Fruit fly (Drosophila melanogaster) whole organism, pupa: Measurements from ENCODE around the gene CG31683.

Experiments
- CG10348 ChIP-seq: fragments of 200-800 bp; sonication (Bioruptor generic); IDR thresholded peaks from 2 replicates; pipeline ENCODE4 v1.3.6; 2022; ENCODE audit warnings: missing biosample characterization, missing genetic modification characterization
- CG12605 ChIP-seq: fragments of 200-800 bp; sonication (Bioruptor generic); IDR thresholded peaks from 2 replicates; pipeline ENCODE4 v1.3.6; 2022; ENCODE audit warnings: missing biosample characterization, missing genetic modification characterization
- CG13204 ChIP-seq: fragments of 200-800 bp; sonication (Bioruptor generic); optimal IDR thresholded peaks from 2 replicates; lab custom pipeline; 2018; ENCODE audit warnings: missing biosample characterization, mild to moderate bottlenecking, missing genetic modification characterization, moderate library complexity
- CG14655 ChIP-seq: fragments of 200-800 bp; sonication (Bioruptor generic); optimal IDR thresholded peaks from 3 replicates; lab custom pipeline; 2017; ENCODE audit warnings: mild to moderate bottlenecking, missing biosample characterization, missing genetic modification reagents, missing genetic modification characterization
- CG15710 ChIP-seq: fragments of 200-800 bp; sonication (Bioruptor generic); optimal IDR thresholded peaks from 2 replicates; lab custom pipeline; 2018; ENCODE audit warnings: missing biosample characterization, mild to moderate bottlenecking, missing genetic modification characterization, moderate library complexity
- CG17806 ChIP-seq: fragments of 200-800 bp; sonication (Bioruptor generic); optimal IDR thresholded peaks from 2 replicates; lab custom pipeline; 2018; ENCODE audit warnings: missing biosample characterization, mild to moderate bottlenecking, missing genetic modification characterization, moderate library complexity
- CG32121 ChIP-seq: fragments of 200-800 bp; sonication (Bioruptor generic); IDR thresholded peaks from 2 replicates; pipeline ENCODE4 v1.3.6; 2022; ENCODE audit warnings: missing biosample characterization, missing genetic modification characterization
- CG34367 ChIP-seq: fragments of 200-800 bp; sonication (Bioruptor generic); optimal IDR thresholded peaks from 2 replicates; lab custom pipeline; 2018; ENCODE audit warnings: missing biosample characterization, mild to moderate bottlenecking, missing genetic modification characterization
- CG4496 ChIP-seq: fragments of 200-800 bp; sonication (Bioruptor generic); IDR thresholded peaks from 3 replicates; pipeline ENCODE4 v1.3.6; 2022; ENCODE audit warnings: missing biosample characterization, missing genetic modification characterization
- CG8159 ChIP-seq: fragments of 200-800 bp; sonication (Bioruptor generic); optimal IDR thresholded peaks from 3 replicates; lab custom pipeline; 2018; ENCODE audit warnings: missing biosample characterization, mild to moderate bottlenecking, missing genetic modification characterization, moderate library complexity
- CG8301 ChIP-seq: fragments of 200-800 bp; sonication (Bioruptor generic); optimal IDR thresholded peaks from 2 replicates; lab custom pipeline; 2018; ENCODE audit warnings: missing biosample characterization, mild to moderate bottlenecking, missing genetic modification characterization
- CG9948 ChIP-seq: fragments of 200-800 bp; sonication (Bioruptor generic); optimal IDR thresholded peaks from 2 replicates; lab custom pipeline; 2018; ENCODE audit warnings: missing biosample characterization, mild to moderate bottlenecking, missing genetic modification characterization, moderate library complexity
- D1 ChIP-seq: fragments of 200-800 bp; sonication (Bioruptor generic); optimal IDR thresholded peaks from 2 replicates; lab custom pipeline; 2018; ENCODE audit warnings: missing biosample characterization, mild to moderate bottlenecking, missing genetic modification characterization, moderate library complexity
- EcR ChIP-seq: fragments of 200-800 bp; sonication (Bioruptor generic); optimal IDR thresholded peaks from 3 replicates; lab custom pipeline; 2019; ENCODE audit warnings: missing biosample characterization, missing genetic modification characterization, mild to moderate bottlenecking, moderate library complexity, missing genetic modification reagents
- Ets98B ChIP-seq: fragments of 200-800 bp; sonication (Bioruptor generic); IDR thresholded peaks from 2 replicates; pipeline ENCODE4 v1.3.6; 2022; ENCODE audit warnings: missing biosample characterization, missing genetic modification characterization
- Pif1A ChIP-seq: fragments of 200-800 bp; sonication (Bioruptor generic); optimal IDR thresholded peaks from 3 replicates; lab custom pipeline; 2016; ENCODE audit warnings: missing biosample characterization, missing genetic modification characterization
- Pif1B ChIP-seq: fragments of 200-800 bp; sonication (Bioruptor generic); optimal IDR thresholded peaks from 3 replicates; lab custom pipeline; 2016; ENCODE audit warnings: missing biosample characterization, missing genetic modification characterization
- Snoo ChIP-seq: fragments of 200-800 bp; sonication (Bioruptor generic); optimal IDR thresholded peaks from 3 replicates; lab custom pipeline; 2017; ENCODE audit warnings: missing biosample characterization, mild to moderate bottlenecking, missing genetic modification characterization, inconsistent platforms
- fd96Ca ChIP-seq: fragments of 200-800 bp; sonication (Bioruptor generic); IDR thresholded peaks from 3 replicates; pipeline ENCODE4 v1.3.6; 2022; ENCODE audit warnings: missing biosample characterization, missing genetic modification characterization
- gl ChIP-seq: fragments of 200-800 bp; sonication (Bioruptor generic); optimal IDR thresholded peaks from 2 replicates; lab custom pipeline; 2018; ENCODE audit warnings: missing biosample characterization, mild to moderate bottlenecking, missing genetic modification characterization
- rn ChIP-seq: fragments of 200-800 bp; sonication (Bioruptor generic); IDR thresholded peaks from 2 replicates; pipeline ENCODE4 v1.3.6; 2022; ENCODE audit warnings: missing biosample characterization, missing genetic modification characterization

CG31683 gene

DNA sequence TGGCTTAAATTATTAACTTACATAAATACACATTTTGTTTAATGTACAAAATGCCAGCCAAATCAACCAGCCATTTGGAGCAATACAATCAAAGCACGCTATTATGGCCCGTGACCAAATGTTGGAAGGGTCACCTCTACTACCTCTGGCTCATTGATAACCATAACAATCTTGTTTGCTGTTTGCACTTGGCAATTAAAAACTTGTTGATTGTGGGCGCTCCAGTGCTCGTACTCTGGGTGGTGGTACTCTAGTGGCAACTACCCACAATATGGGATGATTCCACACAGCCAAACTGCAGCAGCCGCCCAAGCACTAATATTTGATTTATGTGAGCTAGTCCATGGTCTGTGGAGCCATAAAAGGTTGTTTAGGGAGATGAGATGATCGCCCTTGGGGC lies 18.6 kb downstream of the CG31683 start:
- no peak for TF ChIP-seq CG17806 (tag; lab: Kevin White, UChicago)
- no peak for TF ChIP-seq D1
- TF ChIP-seq CG12605, result no peak
- no peak for TF ChIP-seq Pif1A
- no peak for TF ChIP-seq CG14655 (GFP tag; lab: Kevin White, UChicago)
- no peak for TF ChIP-seq CG34367 (tag; lab: Kevin White, UChicago)
- no peak for TF ChIP-seq CG8301 (tag; lab: Kevin White, UChicago)
- no peak for TF ChIP-seq CG15710
- no peak for TF ChIP-seq CG10348 (GFP tag; lab: Robert Waterston, UW)
- TF ChIP-seq Ets98B (GFP tag; lab: Robert Waterston, UW), result no peak
- no peak for TF ChIP-seq Pif1B (GFP tag; lab: Kevin White, UChicago)
- no peak for TF ChIP-seq CG13204 (GFP tag; lab: Kevin White, UChicago)
- no peak for TF ChIP-seq Snoo
- no peak for TF ChIP-seq gl
- TF ChIP-seq CG4496, result no peak
- no peak for TF ChIP-seq fd96Ca (GFP tag; lab: Robert Waterston, UW)

DNA sequence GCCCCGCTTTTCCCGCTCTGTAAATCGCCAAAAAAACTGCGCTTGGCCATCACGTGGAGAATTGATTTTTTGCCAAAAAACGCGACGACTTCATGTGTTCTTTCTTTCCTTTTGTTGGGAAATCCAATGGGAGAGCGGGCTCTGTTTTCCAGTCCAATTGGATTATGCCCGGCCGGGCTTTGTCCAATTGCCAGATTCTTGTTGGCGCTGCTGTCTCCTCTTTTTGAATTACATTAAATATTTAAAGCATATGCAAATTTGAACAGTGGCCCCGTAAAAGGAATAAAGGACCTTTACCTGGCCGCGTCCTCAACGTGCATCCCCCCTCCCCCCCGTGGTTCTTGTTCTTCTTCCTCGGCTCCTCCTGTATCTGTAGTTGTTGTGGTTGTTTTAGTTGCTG lies 20.3 kb downstream of the CG31683 start:
- TF ChIP-seq Pif1A, result no peak
- no peak for TF ChIP-seq D1
- no peak for TF ChIP-seq CG32121 (GFP tag; lab: Robert Waterston, UW)
- TF ChIP-seq CG34367 (tag; lab: Kevin White, UChicago), result no peak
- TF ChIP-seq CG8301 (tag; lab: Kevin White, UChicago), result no peak
- TF ChIP-seq, all 21 proteins: peak for 0

DNA sequence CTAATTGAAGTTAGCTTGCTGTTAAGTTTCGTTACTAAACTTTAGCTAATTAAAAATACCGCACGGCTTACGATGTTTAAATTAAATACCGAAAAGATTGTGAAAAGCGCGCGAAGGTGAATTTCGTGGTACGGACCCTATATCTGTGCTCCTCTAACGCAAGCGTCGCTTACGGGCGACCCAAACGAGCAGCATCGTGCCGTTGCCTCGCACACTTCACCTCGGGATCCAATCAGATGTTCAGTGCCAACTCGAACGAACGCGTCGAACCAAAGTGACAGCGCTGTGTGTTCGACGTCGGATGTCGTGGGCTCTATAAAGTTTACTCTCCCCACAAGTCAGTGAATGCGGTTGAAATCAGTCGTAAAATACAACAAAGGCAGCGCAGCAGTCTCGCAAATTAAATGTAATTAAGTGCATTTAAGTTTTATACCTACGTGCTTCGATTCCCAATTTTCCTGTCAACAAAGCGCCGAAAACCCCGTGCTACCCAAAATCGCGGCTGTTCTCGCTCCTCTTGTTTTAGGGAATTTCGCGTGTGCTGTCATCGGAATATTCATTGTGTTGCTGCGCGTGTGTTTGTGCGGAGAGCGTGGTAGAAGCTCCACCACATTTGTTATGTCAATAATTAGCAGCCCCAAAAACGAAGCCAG lies 20.9 kb downstream of the CG31683 start:
- TF ChIP-seq CG12605, result no peak
- TF ChIP-seq Pif1B (GFP tag; lab: Kevin White, UChicago), result no peak
- peak; percentile 38; the same call in 1 of the 3 replicates for TF ChIP-seq fd96Ca (GFP tag; lab: Robert Waterston, UW)
- TF ChIP-seq CG10348 (GFP tag; lab: Robert Waterston, UW), result no peak
- TF ChIP-seq rn (GFP tag; lab: Robert Waterston, UW), result no peak
- TF ChIP-seq Snoo, result peak; percentile 32
- no peak for TF ChIP-seq CG8301 (tag; lab: Kevin White, UChicago)
- no peak for TF ChIP-seq CG14655 (GFP tag; lab: Kevin White, UChicago)
- 0 out of 2 replicates have a peak, but pooled peaks have one; percentile 16 for TF ChIP-seq CG32121 (GFP tag; lab: Robert Waterston, UW)
- TF ChIP-seq Pif1A, result no peak
- TF ChIP-seq CG15710, result no peak
- TF ChIP-seq CG9948 (tag; lab: Kevin White, UChicago), result no peak
- TF ChIP-seq CG34367 (tag; lab: Kevin White, UChicago), result no peak
- peak; percentile 2 for TF ChIP-seq CG8159 (tag; lab: Kevin White, UChicago)
- no peak for TF ChIP-seq CG4496
- peak; percentile 51 for TF ChIP-seq D1
- TF ChIP-seq gl, result no peak
- TF ChIP-seq EcR, result peak; percentile 9
- TF ChIP-seq CG13204 (GFP tag; lab: Kevin White, UChicago), result peak; percentile 53
- no peak for TF ChIP-seq CG17806 (tag; lab: Kevin White, UChicago)
- TF ChIP-seq Ets98B (GFP tag; lab: Robert Waterston, UW), result no peak

DNA sequence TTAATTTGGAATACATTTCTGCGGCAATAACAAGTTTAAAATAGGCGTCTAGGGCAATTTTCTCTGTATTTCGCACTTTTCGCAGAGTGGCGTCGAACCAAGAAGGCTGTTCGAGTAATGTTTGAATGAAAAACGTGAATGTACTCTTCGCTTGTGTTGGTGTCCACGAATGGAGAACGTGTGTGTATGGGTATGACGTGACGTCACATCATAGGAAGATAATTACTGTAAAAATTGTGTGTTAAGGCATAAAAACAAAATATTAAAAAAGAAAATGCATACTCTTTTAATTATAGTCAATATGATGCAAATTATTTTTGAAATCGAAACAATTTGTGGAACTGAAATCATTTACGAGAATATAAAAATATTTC lies 21.4 kb downstream of the CG31683 start:
- TF ChIP-seq CG14655 (GFP tag; lab: Kevin White, UChicago), result no peak
- no peak for TF ChIP-seq fd96Ca (GFP tag; lab: Robert Waterston, UW)
- no peak for TF ChIP-seq CG34367 (tag; lab: Kevin White, UChicago)
- TF ChIP-seq gl, result no peak
- TF ChIP-seq CG8301 (tag; lab: Kevin White, UChicago), result no peak
- TF ChIP-seq D1, result no peak
- TF ChIP-seq EcR, result no peak
- no peak for TF ChIP-seq rn (GFP tag; lab: Robert Waterston, UW)
- no peak for TF ChIP-seq CG13204 (GFP tag; lab: Kevin White, UChicago)
- TF ChIP-seq CG32121 (GFP tag; lab: Robert Waterston, UW), result no peak
- TF ChIP-seq, all 21 proteins: peak for 0

DNA sequence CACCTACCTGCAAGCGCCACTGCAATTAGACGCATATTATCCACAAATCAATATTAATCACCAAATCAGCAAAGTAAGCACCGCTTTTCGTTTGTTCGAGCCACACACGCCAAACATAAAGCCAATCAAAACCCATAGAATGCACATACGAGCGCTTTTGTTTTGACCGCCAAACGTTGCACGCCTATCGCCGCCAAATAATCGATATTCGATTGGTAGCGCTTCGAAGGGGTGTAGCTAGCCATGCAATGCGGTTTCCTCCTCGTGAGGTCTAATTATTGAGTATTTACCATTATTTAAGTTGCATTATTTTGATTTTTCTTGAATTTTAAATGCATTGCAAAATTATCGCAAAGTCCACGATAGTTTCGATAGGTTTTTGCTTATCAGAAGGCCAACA lies 22.4 kb downstream of the CG31683 start:
- TF ChIP-seq CG32121 (GFP tag; lab: Robert Waterston, UW), result no peak
- TF ChIP-seq D1, result peak; percentile 7
- TF ChIP-seq Pif1A, result no peak
- no peak for TF ChIP-seq EcR
- no peak for TF ChIP-seq CG13204 (GFP tag; lab: Kevin White, UChicago)

DNA sequence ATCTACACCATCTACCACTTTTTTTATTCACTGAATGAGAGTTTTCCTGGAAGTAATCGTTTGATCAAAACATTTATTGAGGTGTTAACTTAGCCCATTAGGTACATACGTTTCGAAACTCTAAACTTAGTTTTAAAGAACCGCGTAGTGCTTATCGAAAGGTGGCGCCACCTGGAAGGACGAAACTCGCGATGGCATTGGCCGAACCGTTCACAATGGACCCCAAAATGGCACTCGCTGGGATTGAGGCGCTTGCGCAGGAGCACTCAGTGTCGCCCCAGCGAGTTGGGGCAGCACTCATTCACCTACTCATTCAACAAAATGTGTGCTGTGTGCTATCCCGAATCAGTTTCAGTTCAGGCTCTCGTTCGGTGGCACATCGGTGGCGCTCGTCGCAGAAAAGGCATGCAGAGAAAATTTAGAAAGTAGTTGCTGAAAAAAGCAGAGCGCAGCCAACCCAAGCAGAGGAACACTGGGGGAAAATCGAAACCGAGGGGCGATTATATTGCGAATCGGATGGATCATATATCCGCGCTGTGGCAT lies 23.8 kb downstream of the CG31683 start, which contains the start of gene CG31688:
CG31688 (plus strand) TSS at position 346 of the 543 bp plus-strand sequence.
- TF ChIP-seq Pif1B (GFP tag; lab: Kevin White, UChicago) (no peak), Pif1A (no peak), Ets98B (GFP tag; lab: Robert Waterston, UW) (no peak), CG13204 (GFP tag; lab: Kevin White, UChicago) (no peak), CG12605 (no peak), EcR (no peak), rn (GFP tag; lab: Robert Waterston, UW) (no peak), fd96Ca (GFP tag; lab: Robert Waterston, UW) (no peak), CG15710 (no peak), Snoo (no peak), CG34367 (tag; lab: Kevin White, UChicago) (no peak), CG8301 (tag; lab: Kevin White, UChicago) (no peak)
